Fruit fly (Drosophila melanogaster) whole organism, embryonic: ENCODE results near the gene NdufA3.
A peak's percentile ranks its signal among the peaks of the same experiment; 100 is the strongest.

Experiments
- Aef1 ChIP-seq: fragments of 200-800 bp; sonication (Bioruptor generic); IDR thresholded peaks from 3 replicates; pipeline ENCODE4 v1.3.6; 2022; ENCODE audit warnings: missing biosample characterization, missing genetic modification characterization
- B-H2 ChIP-seq: fragments of 200-800 bp; sonication (Bioruptor generic); optimal IDR thresholded peaks from 2 replicates; lab custom pipeline; 2018; ENCODE audit warnings: missing biosample characterization, mild to moderate bottlenecking, missing genetic modification characterization
- Bdp1 ChIP-seq: fragments of 200-800 bp; sonication (Bioruptor generic); optimal IDR thresholded peaks from 3 replicates; lab custom pipeline; 2016; ENCODE audit warnings: missing biosample characterization, missing genetic modification characterization
- CG10209 ChIP-seq: fragments of 200-800 bp; sonication (Bioruptor generic); optimal IDR thresholded peaks from 3 replicates; lab custom pipeline; 2017; ENCODE audit warnings: missing biosample characterization, mild to moderate bottlenecking, missing genetic modification characterization, missing genetic modification reagents
- CG10654 ChIP-seq: fragments of 200-800 bp; sonication (Bioruptor generic); optimal IDR thresholded peaks from 2 replicates; lab custom pipeline; 2016; ENCODE audit warnings: missing biosample characterization, missing genetic modification characterization
- CG11093 ChIP-seq: fragments of 200-800 bp; sonication (Bioruptor generic); IDR thresholded peaks from 3 replicates; pipeline ENCODE4 v1.3.6; 2022; ENCODE audit warnings: missing biosample characterization, missing genetic modification characterization
- CG12299 ChIP-seq: fragments of 200-800 bp; sonication (Bioruptor generic); optimal IDR thresholded peaks from 2 replicates; lab custom pipeline; 2018; ENCODE audit warnings: missing biosample characterization, mild to moderate bottlenecking, missing genetic modification characterization
- CG12744 ChIP-seq: fragments of 200-800 bp; sonication (Bioruptor generic); optimal IDR thresholded peaks from 2 replicates; lab custom pipeline; 2016; ENCODE audit warnings: missing biosample characterization, missing genetic modification characterization
- CG13894 ChIP-seq: fragments of 200-800 bp; sonication (Bioruptor generic); optimal IDR thresholded peaks from 3 replicates; lab custom pipeline; 2018; ENCODE audit warnings: missing biosample characterization, mild to moderate bottlenecking, missing genetic modification characterization, moderate library complexity
- CG17186 ChIP-seq: fragments of 200-800 bp; sonication (Bioruptor generic); optimal IDR thresholded peaks from 3 replicates; lab custom pipeline; 2017; ENCODE audit warnings: missing biosample characterization, missing genetic modification reagents, missing genetic modification characterization
- CG1792 ChIP-seq: fragments of 200-800 bp; sonication (Bioruptor generic); optimal IDR thresholded peaks from 2 replicates; lab custom pipeline; 2016; ENCODE audit warnings: missing biosample characterization, missing genetic modification characterization
- CG2199 ChIP-seq: fragments of 200-800 bp; sonication (Bioruptor generic); IDR thresholded peaks from 3 replicates; pipeline ENCODE4 v1.3.6; 2022; ENCODE audit warnings: missing biosample characterization, missing genetic modification characterization
- CG30403 ChIP-seq: fragments of 200-800 bp; sonication (Bioruptor generic); optimal IDR thresholded peaks from 3 replicates; lab custom pipeline; 2016; ENCODE audit warnings: missing biosample characterization, missing genetic modification characterization
- CG6689 ChIP-seq: fragments of 200-800 bp; sonication (Bioruptor generic); IDR thresholded peaks from 2 replicates; pipeline ENCODE4 v1.3.6; 2022; ENCODE audit warnings: missing biosample characterization, missing genetic modification characterization
- CG7987 ChIP-seq: fragments of 200-800 bp; sonication (Bioruptor generic); optimal IDR thresholded peaks from 2 replicates; lab custom pipeline; 2018; ENCODE audit warnings: missing biosample characterization, mild to moderate bottlenecking, missing genetic modification characterization, moderate library complexity
- CG9215 ChIP-seq: fragments of 200-800 bp; sonication (Bioruptor generic); IDR thresholded peaks from 2 replicates; pipeline ENCODE4 v1.3.6; 2022; ENCODE audit warnings: missing biosample characterization, missing genetic modification characterization
- CHES-1-like ChIP-seq: fragments of 200-800 bp; sonication (Bioruptor generic); optimal IDR thresholded peaks from 2 replicates; lab custom pipeline; 2016; ENCODE audit warnings: missing biosample characterization, missing genetic modification characterization
- E2f2 ChIP-seq: fragments of 200-800 bp; sonication (Bioruptor generic); IDR thresholded peaks from 2 replicates; pipeline ENCODE4 v1.3.6; 2022; ENCODE audit warnings: missing biosample characterization, missing genetic modification characterization
- Ets65A ChIP-seq: fragments of 200-800 bp; sonication (Bioruptor generic); peaks from one replicate; lab custom pipeline; 2016; ENCODE audit warnings: missing biosample characterization, missing genetic modification characterization
- H2.0 ChIP-seq: fragments of 200-800 bp; sonication (Bioruptor generic); IDR thresholded peaks from 2 replicates; pipeline ENCODE4 v1.3.6; 2022; ENCODE audit warnings: missing biosample characterization, missing genetic modification characterization
- HLH3B ChIP-seq: fragments of 200-800 bp; sonication (Bioruptor generic); IDR thresholded peaks from 2 replicates; pipeline ENCODE4 v1.3.6; 2022; ENCODE audit warnings: missing biosample characterization, missing genetic modification characterization
- Hr51 ChIP-seq, 2 experiments: fragments of 200-800 bp; sonication (Bioruptor generic); optimal IDR thresholded peaks; 2 replicates in 1 of 2; 3 replicates in 1 of 2; lab custom pipeline; 2016 to 2018; ENCODE audit warnings: missing biosample characterization in 2 of 2, missing genetic modification characterization in 2 of 2, mild to moderate bottlenecking in 1 of 2, moderate library complexity in 1 of 2
- Jarid2 ChIP-seq: fragments of 200-800 bp; sonication (Bioruptor generic); optimal IDR thresholded peaks from 3 replicates; lab custom pipeline; 2017; ENCODE audit warnings: mild to moderate bottlenecking, missing biosample characterization, missing genetic modification reagents, missing genetic modification characterization
- Mes4 ChIP-seq: fragments of 200-800 bp; sonication (Bioruptor generic); optimal IDR thresholded peaks from 2 replicates; lab custom pipeline; 2016; ENCODE audit warnings: missing biosample characterization, missing genetic modification characterization
- Myb ChIP-seq: fragments of 200-800 bp; sonication (Bioruptor generic); optimal IDR thresholded peaks from 2 replicates; lab custom pipeline; 2016; ENCODE audit warnings: missing biosample characterization, missing genetic modification characterization
- Nf-YB ChIP-seq: fragments of 200-800 bp; sonication (Bioruptor generic); optimal IDR thresholded peaks from 3 replicates; lab custom pipeline; 2019; ENCODE audit warnings: missing biosample characterization, mild to moderate bottlenecking, missing genetic modification characterization, moderate library complexity
- Opbp ChIP-seq: fragments of 200-800 bp; sonication (Bioruptor generic); IDR thresholded peaks from 3 replicates; pipeline ENCODE4 v1.3.6; 2022; ENCODE audit warnings: missing biosample characterization, missing genetic modification characterization; ENCODE audit not compliant: partially characterized antibody
- PHDP ChIP-seq: fragments of 200-800 bp; sonication (Bioruptor generic); optimal IDR thresholded peaks from 3 replicates; lab custom pipeline; 2018; ENCODE audit warnings: missing biosample characterization, mild to moderate bottlenecking, missing genetic modification characterization, moderate library complexity
- Ptx1 ChIP-seq: fragments of 200-800 bp; sonication (Bioruptor generic); IDR thresholded peaks from 2 replicates; pipeline ENCODE4 v1.3.6; 2022; ENCODE audit warnings: missing biosample characterization, missing genetic modification characterization
- Rfx ChIP-seq: fragments of 200-800 bp; sonication (Bioruptor generic); IDR thresholded peaks from 2 replicates; pipeline ENCODE4 v1.3.6; 2022; ENCODE audit warnings: missing biosample characterization, missing genetic modification characterization
- Tbp ChIP-seq: fragments of >200 bp; optimal IDR thresholded peaks from 2 replicates; lab custom pipeline; 2018; ENCODE audit warnings: missing biosample characterization, missing genetic modification characterization
- Xrp1 ChIP-seq: fragments of 200-800 bp; sonication (Bioruptor generic); IDR thresholded peaks from 2 replicates; pipeline ENCODE4 v1.3.6; 2022; ENCODE audit warnings: missing biosample characterization, missing genetic modification characterization
- ab ChIP-seq: fragments of 200-800 bp; sonication (Bioruptor generic); optimal IDR thresholded peaks from 2 replicates; lab custom pipeline; 2016; ENCODE audit warnings: missing biosample characterization, missing genetic modification characterization
- bab2 ChIP-seq: fragments of 200-800 bp; sonication (Bioruptor generic); optimal IDR thresholded peaks from 2 replicates; lab custom pipeline; 2016; ENCODE audit warnings: missing biosample characterization, missing genetic modification characterization
- chif ChIP-seq, 2 experiments: fragments of 200-800 bp; sonication (Bioruptor generic); optimal IDR thresholded peaks; 3 replicates each; lab custom pipeline; 2016; ENCODE audit warnings: missing biosample characterization in 2 of 2, missing genetic modification characterization in 2 of 2
- chm ChIP-seq: fragments of 200-800 bp; sonication (Bioruptor generic); IDR thresholded peaks from 2 replicates; pipeline ENCODE4 v1.3.6; 2022; ENCODE audit warnings: missing biosample characterization, missing genetic modification characterization
- ci ChIP-seq: fragments of 200-800 bp; sonication (Bioruptor generic); IDR thresholded peaks from 3 replicates; pipeline ENCODE4 v1.3.6; 2022; ENCODE audit warnings: missing biosample characterization, missing genetic modification characterization
- crp ChIP-seq, 2 experiments: fragments of 200-800 bp; sonication (Bioruptor generic); optimal IDR thresholded peaks; 2 replicates in 1 of 2; 3 replicates in 1 of 2; lab custom pipeline; 2017; ENCODE audit warnings: missing biosample characterization in 2 of 2, missing genetic modification characterization in 2 of 2, mild to moderate bottlenecking in 1 of 2, moderate library complexity in 1 of 2
- cwo ChIP-seq: fragments of 200-800 bp; sonication (Bioruptor generic); optimal IDR thresholded peaks from 3 replicates; lab custom pipeline; 2017; ENCODE audit warnings: missing biosample characterization, missing genetic modification characterization, mild to moderate bottlenecking, moderate library complexity, missing genetic modification reagents
- h ChIP-seq: fragments of >200 bp; optimal IDR thresholded peaks from 2 replicates; lab custom pipeline; 2017
- knrl ChIP-seq: fragments of 200-800 bp; sonication (Bioruptor generic); IDR thresholded peaks from 3 replicates; pipeline ENCODE4 v1.3.6; 2022; ENCODE audit warnings: missing biosample characterization, missing genetic modification characterization; ENCODE audit not compliant: partially characterized antibody
- mam ChIP-seq: fragments of 200-800 bp; sonication (Bioruptor generic); optimal IDR thresholded peaks from 3 replicates; lab custom pipeline; 2016; ENCODE audit warnings: missing biosample characterization, missing genetic modification characterization
- mirr ChIP-seq: fragments of 200-800 bp; sonication (Bioruptor generic); optimal IDR thresholded peaks from 3 replicates; lab custom pipeline; 2018; ENCODE audit warnings: missing biosample characterization, mild to moderate bottlenecking, missing genetic modification characterization
- p53 ChIP-seq: fragments of 200-800 bp; sonication (Bioruptor generic); optimal IDR thresholded peaks from 2 replicates; lab custom pipeline; 2016; ENCODE audit warnings: missing biosample characterization, missing genetic modification characterization
- pfk ChIP-seq: fragments of 200-800 bp; sonication (Bioruptor generic); optimal IDR thresholded peaks from 2 replicates; lab custom pipeline; 2018; ENCODE audit warnings: missing biosample characterization, mild to moderate bottlenecking, missing genetic modification characterization, moderate library complexity
- sens ChIP-seq: fragments of 200-800 bp; sonication (Bioruptor generic); peaks from one replicate; lab custom pipeline; 2016; ENCODE audit warnings: missing biosample characterization, missing genetic modification characterization
- sr ChIP-seq: fragments of 200-800 bp; sonication (Bioruptor generic); IDR thresholded peaks from 3 replicates; pipeline ENCODE4 v1.3.6; 2022; ENCODE audit warnings: missing biosample characterization, missing genetic modification characterization
- ttk ChIP-seq: fragments of 200-800 bp; sonication (Bioruptor generic); IDR thresholded peaks from 2 replicates; pipeline ENCODE4 v2.1.2; 2022; ENCODE audit warnings: missing biosample characterization, missing genetic modification characterization
- wek ChIP-seq: fragments of 200-800 bp; sonication (Bioruptor generic); optimal IDR thresholded peaks from 3 replicates; lab custom pipeline; 2018; ENCODE audit warnings: missing biosample characterization, mild to moderate bottlenecking, missing genetic modification characterization, moderate library complexity
- yki ChIP-seq: fragments of >200 bp; optimal IDR thresholded peaks from 3 replicates; lab custom pipeline; 2018

The NdufA3 gene

dm6 chrX:9201866-9202681 is 42.2 kb upstream of the NdufA3 start (continued):
- TF ChIP-seq chm (GFP tag; lab: Robert Waterston, UW), result peak; percentile 58; the same call in 1 of the 2 replicates
- no peak for TF ChIP-seq CG10654 (GFP tag; lab: Kevin White, UChicago)
- no peak for TF ChIP-seq Ets65A
- TF ChIP-seq E2f2 (GFP tag; lab: Robert Waterston, UW), result peak; percentile 36
- peak; percentile 41 for TF ChIP-seq mam (GFP tag; lab: Kevin White, UChicago)
- TF ChIP-seq crp (GFP tag; optimal IDR thresholded peaks at IDR 0.05; lab: Kevin White, UChicago), result no peak
- peak; percentile 81 for TF ChIP-seq CG9215
- TF ChIP-seq p53 (GFP tag; lab: Kevin White, UChicago), result no peak
- no peak for TF ChIP-seq CHES-1-like
- TF ChIP-seq Bdp1, result peak; percentile 31
- peak; percentile 92 for TF ChIP-seq CG6689 (GFP tag; lab: Robert Waterston, UW)
- peak; percentile 73 for TF ChIP-seq sens (GFP tag; lab: Kevin White, UChicago)
- peak; percentile 47 for TF ChIP-seq Jarid2 (GFP tag; lab: Kevin White, UChicago)
- TF ChIP-seq CG30403 (GFP tag; lab: Kevin White, UChicago), result peak; percentile 54
- peak; percentile 11 for TF ChIP-seq bab2 (GFP tag; lab: Kevin White, UChicago)
- peak; percentile 74 for TF ChIP-seq CG10209
- peak; percentile 63 for TF ChIP-seq Xrp1 (GFP tag; lab: Robert Waterston, UW)
- TF ChIP-seq CG2199 (GFP tag; lab: Robert Waterston, UW), result no peak
- peak; percentile 71; the same call in 2 of the 3 replicates for TF ChIP-seq Aef1 (GFP tag; lab: Robert Waterston, UW)
- peak; percentile 62; the same call in 1 of the 3 replicates for TF ChIP-seq CG11093 (GFP tag; lab: Robert Waterston, UW)
- peak; percentile 83 for TF ChIP-seq B-H2 (GFP tag; lab: Kevin White, UChicago)
- peak; percentile 67 for TF ChIP-seq HLH3B
- no peak for TF ChIP-seq Tbp (GFP tag; lab: Kevin White, UChicago)
- TF ChIP-seq Hr51 (GFP tag; optimal IDR thresholded peaks at IDR 0.05; lab: Kevin White, UChicago), result peak; percentile 2 to 76
- TF ChIP-seq Rfx (GFP tag; lab: Robert Waterston, UW), result peak; percentile 98
- TF ChIP-seq H2.0 (GFP tag; lab: Robert Waterston, UW), result peak; percentile 75; the same call in 1 of the 2 replicates
- TF ChIP-seq CG1792 (GFP tag; lab: Kevin White, UChicago), result no peak
- peak in 1 of 2 experiments; percentile 8 for TF ChIP-seq chif (GFP tag; optimal IDR thresholded peaks at IDR 0.05; lab: Kevin White, UChicago)
- peak; percentile 28 for TF ChIP-seq Myb (GFP tag; lab: Kevin White, UChicago)
- TF ChIP-seq Ptx1, result peak; percentile 79
- peak; percentile 61; the same call in 1 of the 3 replicates for TF ChIP-seq ci (GFP tag; lab: Robert Waterston, UW)
- TF ChIP-seq CG17186 (GFP tag; lab: Kevin White, UChicago), result no peak
- peak; percentile 77 for TF ChIP-seq mirr
- no peak for TF ChIP-seq CG12744 (GFP tag; lab: Kevin White, UChicago)
- peak; percentile 55 for TF ChIP-seq CG12299 (tag; lab: Kevin White, UChicago)
- TF ChIP-seq sr (GFP tag; lab: Robert Waterston, UW), result 0 out of 3 replicates have a peak, but pooled peaks have one; percentile 54
- peak; percentile 83 for TF ChIP-seq cwo (GFP tag; lab: Kevin White, UChicago)
- peak; percentile 58 for TF ChIP-seq Nf-YB
- no peak for TF ChIP-seq h (lab: Kevin White, UChicago)
- TF ChIP-seq knrl (GFP tag; lab: Robert Waterston, UW), result no peak
- TF ChIP-seq yki, result no peak
- TF ChIP-seq Opbp (GFP tag; lab: Robert Waterston, UW), result no peak
- peak; percentile 71 for TF ChIP-seq CG7987 (GFP tag; lab: Kevin White, UChicago)
- no peak for TF ChIP-seq pfk (GFP tag; lab: Kevin White, UChicago)
- no peak for TF ChIP-seq ab (GFP tag; lab: Kevin White, UChicago)
- no peak for TF ChIP-seq Mes4
- no peak for TF ChIP-seq wek (GFP tag; lab: Kevin White, UChicago)
- TF ChIP-seq CG13894, result peak; percentile 82
- peak; percentile 68 for TF ChIP-seq ttk (GFP tag; lab: Robert Waterston, UW)
- peak; percentile 81 for TF ChIP-seq PHDP (tag; lab: Kevin White, UChicago)
